Fruit fly (Drosophila melanogaster) whole organism, prepupa: ENCODE measurements around the gene Ten-a.
A peak's percentile ranks its signal among the peaks of the same experiment; 100 is the strongest.

Experiments
- Blimp-1 ChIP-seq: fragments of 200-800 bp; sonication (Bioruptor generic); optimal IDR thresholded peaks from 3 replicates; lab custom pipeline; 2017; ENCODE audit warnings: missing biosample characterization, missing genetic modification characterization, mild to moderate bottlenecking, moderate library complexity, missing genetic modification reagents
- CG10631 ChIP-seq: fragments of 200-800 bp; sonication (Bioruptor generic); optimal IDR thresholded peaks from 2 replicates; lab custom pipeline; 2016; ENCODE audit warnings: missing biosample characterization, missing genetic modification characterization
- CG10669 ChIP-seq: fragments of 200-800 bp; sonication (Bioruptor generic); optimal IDR thresholded peaks from 3 replicates; lab custom pipeline; 2018; ENCODE audit warnings: missing biosample characterization, mild to moderate bottlenecking, missing genetic modification characterization, moderate library complexity
- CG11762 ChIP-seq: fragments of 200-800 bp; sonication (Bioruptor generic); optimal IDR thresholded peaks from 3 replicates; lab custom pipeline; 2016; ENCODE audit warnings: missing biosample characterization, missing genetic modification characterization; ENCODE audit not compliant: insufficient read depth
- CG11902 ChIP-seq: fragments of 200-800 bp; sonication (Bioruptor generic); optimal IDR thresholded peaks from 3 replicates; lab custom pipeline; 2016; ENCODE audit warnings: missing biosample characterization, missing genetic modification characterization
- CG15336 ChIP-seq: fragments of 200-800 bp; sonication (Bioruptor generic); IDR thresholded peaks from 2 replicates; pipeline ENCODE4 v1.3.6; 2022; ENCODE audit warnings: missing biosample characterization, missing genetic modification characterization
- CG1621 ChIP-seq: fragments of 200-800 bp; sonication (Bioruptor generic); optimal IDR thresholded peaks from 3 replicates; lab custom pipeline; 2018; ENCODE audit warnings: missing biosample characterization, mild to moderate bottlenecking, missing genetic modification characterization
- CG3032 ChIP-seq: fragments of 200-800 bp; optimal IDR thresholded peaks from 2 replicates; lab custom pipeline; 2019; ENCODE audit warnings: missing biosample characterization, mild to moderate bottlenecking, missing genetic modification characterization, moderate library complexity
- CG31627 ChIP-seq: fragments of 200-800 bp; sonication (Bioruptor generic); optimal IDR thresholded peaks from 3 replicates; lab custom pipeline; 2016; ENCODE audit warnings: missing biosample characterization, missing genetic modification characterization
- CG32006 ChIP-seq: fragments of 200-800 bp; sonication (Bioruptor generic); optimal IDR thresholded peaks from 3 replicates; lab custom pipeline; 2017; ENCODE audit warnings: missing biosample characterization, mild to moderate bottlenecking, missing genetic modification characterization
- CG34406 ChIP-seq: fragments of 200-800 bp; sonication (Bioruptor generic); optimal IDR thresholded peaks from 3 replicates; lab custom pipeline; 2016; ENCODE audit warnings: missing biosample characterization, missing genetic modification characterization
- CG3919 ChIP-seq: fragments of 200-800 bp; sonication (Bioruptor generic); optimal IDR thresholded peaks from 3 replicates; lab custom pipeline; 2016; ENCODE audit warnings: missing biosample characterization, missing genetic modification characterization
- CG4318 ChIP-seq: fragments of 200-800 bp; sonication (Bioruptor generic); optimal IDR thresholded peaks from 3 replicates; lab custom pipeline; 2017; ENCODE audit warnings: missing biosample characterization, mild to moderate bottlenecking, missing genetic modification characterization
- CG6163 ChIP-seq: fragments of 200-800 bp; sonication (Bioruptor generic); IDR thresholded peaks from 3 replicates; pipeline ENCODE4 v1.3.6; 2022; ENCODE audit warnings: missing biosample characterization, missing genetic modification characterization
- CG6792 ChIP-seq: fragments of 200-800 bp; sonication (Bioruptor generic); optimal IDR thresholded peaks from 3 replicates; lab custom pipeline; 2016; ENCODE audit warnings: missing biosample characterization, missing genetic modification characterization
- CG6854 ChIP-seq: fragments of 200-800 bp; sonication (Bioruptor generic); optimal IDR thresholded peaks from 2 replicates; lab custom pipeline; 2017; ENCODE audit warnings: missing biosample characterization, mild to moderate bottlenecking, missing genetic modification characterization
- CG7368 ChIP-seq: fragments of 200-800 bp; sonication (Bioruptor generic); optimal IDR thresholded peaks from 3 replicates; lab custom pipeline; 2016; ENCODE audit warnings: missing biosample characterization, missing genetic modification characterization
- CG8119 ChIP-seq: fragments of 200-800 bp; sonication (Bioruptor generic); IDR thresholded peaks from 3 replicates; pipeline ENCODE4 v1.3.6; 2022; ENCODE audit warnings: missing biosample characterization, missing genetic modification characterization
- CG8319 ChIP-seq: fragments of 200-800 bp; sonication (Bioruptor generic); optimal IDR thresholded peaks from 3 replicates; lab custom pipeline; 2016; ENCODE audit warnings: missing biosample characterization, missing genetic modification characterization
- CG9139 ChIP-seq: fragments of 200-800 bp; sonication (Bioruptor generic); optimal IDR thresholded peaks from 3 replicates; lab custom pipeline; 2017; ENCODE audit warnings: missing biosample characterization, mild to moderate bottlenecking, missing genetic modification characterization
- Eip75B ChIP-seq: fragments of 200-800 bp; sonication (Bioruptor generic); optimal IDR thresholded peaks from 3 replicates; lab custom pipeline; 2016; ENCODE audit warnings: missing biosample characterization, missing genetic modification characterization
- Eip78C ChIP-seq: fragments of 200-800 bp; sonication (Bioruptor generic); peaks from one replicate; lab custom pipeline; 2016; ENCODE audit warnings: missing biosample characterization, missing genetic modification characterization
- Eip93F ChIP-seq: fragments of 200-800 bp; sonication (Bioruptor generic); optimal IDR thresholded peaks from 2 replicates; lab custom pipeline; 2016; ENCODE audit warnings: missing biosample characterization, mild to moderate bottlenecking, missing genetic modification characterization
- Ets96B ChIP-seq: fragments of 200-800 bp; optimal IDR thresholded peaks from 2 replicates; lab custom pipeline; 2019; ENCODE audit warnings: missing biosample characterization, mild to moderate bottlenecking, missing genetic modification characterization, moderate library complexity
- Gug ChIP-seq: fragments of 200-800 bp; sonication (Bioruptor generic); IDR thresholded peaks from 2 replicates; pipeline ENCODE4 v1.3.6; 2022; ENCODE audit warnings: missing biosample characterization, missing genetic modification characterization
- Lpt ChIP-seq: fragments of 200-800 bp; sonication (Bioruptor generic); optimal IDR thresholded peaks from 3 replicates; lab custom pipeline; 2016; ENCODE audit warnings: missing biosample characterization, missing genetic modification characterization
- Met ChIP-seq: fragments of 200-800 bp; sonication (Bioruptor generic); optimal IDR thresholded peaks from 3 replicates; lab custom pipeline; 2016; ENCODE audit warnings: missing biosample characterization, missing genetic modification characterization
- Smox ChIP-seq: fragments of 200-800 bp; sonication (Bioruptor generic); optimal IDR thresholded peaks from 3 replicates; lab custom pipeline; 2016; ENCODE audit warnings: missing biosample characterization, missing genetic modification characterization
- Sox102F ChIP-seq: fragments of 200-800 bp; sonication (Bioruptor generic); optimal IDR thresholded peaks from 2 replicates; lab custom pipeline; 2016; ENCODE audit warnings: missing biosample characterization, mild to moderate bottlenecking, missing genetic modification characterization
- Sox15 ChIP-seq: fragments of 200-800 bp; sonication (Bioruptor generic); optimal IDR thresholded peaks from 3 replicates; lab custom pipeline; 2016; ENCODE audit warnings: missing biosample characterization, missing genetic modification characterization
- achi ChIP-seq: fragments of 200-800 bp; sonication (Bioruptor generic); optimal IDR thresholded peaks from 3 replicates; lab custom pipeline; 2016; ENCODE audit warnings: missing biosample characterization, missing genetic modification characterization
- acj6 ChIP-seq: fragments of 200-800 bp; sonication (Bioruptor generic); optimal IDR thresholded peaks from 3 replicates; lab custom pipeline; 2016; ENCODE audit warnings: missing biosample characterization, missing genetic modification characterization
- dac ChIP-seq: fragments of 200-800 bp; sonication (Bioruptor generic); optimal IDR thresholded peaks from 2 replicates; lab custom pipeline; 2017; ENCODE audit warnings: missing biosample characterization, mild to moderate bottlenecking, missing genetic modification characterization
- dsx ChIP-seq: fragments of 200-800 bp; optimal IDR thresholded peaks from 3 replicates; lab custom pipeline; 2019; ENCODE audit warnings: missing biosample characterization, mild to moderate bottlenecking, missing genetic modification characterization, moderate library complexity; ENCODE audit not compliant: poor library complexity, severe bottlenecking
- eg ChIP-seq: fragments of 200-800 bp; sonication (Bioruptor generic); IDR thresholded peaks from 3 replicates; pipeline ENCODE4 v1.3.6; 2022; ENCODE audit warnings: missing biosample characterization, missing genetic modification characterization
- esn ChIP-seq: fragments of 200-800 bp; sonication (Bioruptor generic); optimal IDR thresholded peaks from 2 replicates; lab custom pipeline; 2016; ENCODE audit warnings: missing biosample characterization, mild to moderate bottlenecking, missing genetic modification characterization, moderate library complexity
- fd59A ChIP-seq: fragments of 200-800 bp; sonication (Bioruptor generic); optimal IDR thresholded peaks from 2 replicates; lab custom pipeline; 2017; ENCODE audit warnings: missing biosample characterization, mild to moderate bottlenecking, missing genetic modification characterization, missing genetic modification reagents
- fd85E ChIP-seq: fragments of 200-800 bp; sonication (Bioruptor generic); optimal IDR thresholded peaks from 3 replicates; lab custom pipeline; 2016; ENCODE audit warnings: missing biosample characterization, missing genetic modification characterization
- fkh ChIP-seq: fragments of 200-800 bp; sonication (Bioruptor generic); optimal IDR thresholded peaks from 3 replicates; lab custom pipeline; 2017; ENCODE audit warnings: missing biosample characterization, mild to moderate bottlenecking, missing genetic modification characterization, moderate library complexity
- net ChIP-seq: fragments of 200-800 bp; sonication (Bioruptor generic); optimal IDR thresholded peaks from 3 replicates; lab custom pipeline; 2016; ENCODE audit warnings: missing biosample characterization, missing genetic modification characterization
- pdm3 ChIP-seq: fragments of 200-800 bp; sonication (Bioruptor generic); optimal IDR thresholded peaks from 3 replicates; lab custom pipeline; 2016; ENCODE audit warnings: missing biosample characterization, missing genetic modification characterization
- salr ChIP-seq, 2 experiments: fragments of 200-800 bp; sonication (Bioruptor generic); optimal IDR thresholded peaks; 3 replicates each; lab custom pipeline; 2016 to 2018; ENCODE audit warnings: missing biosample characterization in 2 of 2, missing genetic modification characterization in 2 of 2, mild to moderate bottlenecking in 1 of 2
- svp ChIP-seq: fragments of 200-800 bp; sonication (Bioruptor generic); peaks from one replicate; lab custom pipeline; 2016; ENCODE audit warnings: missing biosample characterization, missing genetic modification characterization

Gene Ten-a

DNA sequence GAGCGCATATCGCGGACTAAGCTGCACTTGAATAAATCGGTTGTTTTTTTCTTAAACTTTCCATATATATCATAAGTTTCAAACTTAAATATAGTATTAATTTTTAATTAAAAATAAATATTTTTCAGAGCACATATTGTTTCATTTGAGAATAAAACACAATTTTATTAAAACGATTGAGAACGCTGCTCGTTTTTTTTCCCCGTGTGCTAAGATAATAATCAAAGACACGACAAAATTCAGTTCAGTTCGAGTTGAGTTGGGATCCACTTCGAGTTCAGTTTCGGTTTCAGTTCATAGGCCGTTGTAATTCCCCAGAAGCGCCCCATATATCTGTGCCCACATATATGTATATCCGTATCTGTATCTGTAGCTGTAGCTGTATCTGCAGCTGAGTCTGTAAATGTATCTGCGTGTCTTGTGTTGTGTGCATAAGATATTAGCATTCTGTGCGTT lies 179.4 kb downstream of the Ten-a start (continued):
- TF ChIP-seq CG11902 (GFP tag; lab: Kevin White, UChicago) (no peak), CG8119 (GFP tag; lab: Robert Waterston, UW) (peak; percentile 52; the same call in 2 of the 3 replicates), eg (GFP tag; lab: Robert Waterston, UW) (peak; percentile 43; the same call in 1 of the 3 replicates), CG9139 (GFP tag; lab: Kevin White, UChicago) (peak; percentile 4), dac (GFP tag; lab: Kevin White, UChicago) (no peak), Blimp-1 (GFP tag; lab: Kevin White, UChicago) (peak; percentile 22), Met (peak; percentile 50), esn (GFP tag; lab: Kevin White, UChicago) (peak; percentile 69), CG1621 (peak; percentile 42), CG8319 (GFP tag; lab: Kevin White, UChicago) (peak; percentile 19), CG10669 (peak; percentile 57), fd59A (GFP tag; lab: Kevin White, UChicago) (peak; percentile 21)

DNA sequence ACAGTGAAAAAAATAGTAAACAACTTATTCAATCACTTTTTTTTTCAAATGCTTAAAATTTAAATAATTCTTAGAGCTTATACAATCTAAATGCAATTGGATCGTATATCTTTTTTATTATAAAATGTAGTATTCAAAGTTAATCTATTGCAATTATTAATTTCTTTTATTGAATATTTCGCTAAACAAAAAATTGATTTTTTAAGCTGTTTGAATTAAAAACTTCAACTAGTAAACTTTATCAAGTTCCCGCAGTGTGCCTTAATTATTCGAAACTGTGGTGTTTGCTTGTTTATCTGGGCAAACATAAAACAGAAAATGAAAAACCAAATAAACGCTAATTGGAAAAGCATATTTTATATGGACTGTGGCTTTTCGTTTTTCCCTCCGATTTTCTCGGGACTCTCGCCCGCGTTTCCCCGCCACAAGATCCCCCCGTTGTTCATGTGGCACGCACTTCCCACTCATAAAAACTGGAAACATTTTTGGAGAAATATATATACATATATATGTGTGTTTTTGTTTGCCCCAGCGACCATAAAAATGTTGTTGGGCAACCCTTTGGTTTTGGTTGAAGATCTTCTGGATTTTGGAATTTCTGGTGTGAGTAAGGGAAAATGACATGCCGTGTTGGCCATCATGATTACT lies 182.0 kb downstream of the Ten-a start:
- TF ChIP-seq Lpt (GFP tag; lab: Kevin White, UChicago) (no peak), CG6163 (no peak), CG6792 (no peak), Eip78C (GFP tag; lab: Kevin White, UChicago) (peak; percentile 63), Ets96B (no peak), esn (GFP tag; lab: Kevin White, UChicago) (peak; percentile 2), CG15336 (GFP tag; lab: Robert Waterston, UW) (0 out of 2 replicates have a peak, but pooled peaks have one; percentile 21), achi (GFP tag; lab: Kevin White, UChicago) (peak; percentile 13), fd85E (GFP tag; lab: Kevin White, UChicago) (no peak), CG32006 (GFP tag; lab: Kevin White, UChicago) (peak; percentile 26), CG11762 (GFP tag; lab: Kevin White, UChicago) (no peak), fkh (GFP tag; lab: Kevin White, UChicago) (peak; percentile 6), svp (GFP tag; lab: Kevin White, UChicago) (peak; percentile 31), Gug (GFP tag; lab: Robert Waterston, UW) (no peak)
- TF ChIP-seq, all 60 proteins: peak for 7

DNA sequence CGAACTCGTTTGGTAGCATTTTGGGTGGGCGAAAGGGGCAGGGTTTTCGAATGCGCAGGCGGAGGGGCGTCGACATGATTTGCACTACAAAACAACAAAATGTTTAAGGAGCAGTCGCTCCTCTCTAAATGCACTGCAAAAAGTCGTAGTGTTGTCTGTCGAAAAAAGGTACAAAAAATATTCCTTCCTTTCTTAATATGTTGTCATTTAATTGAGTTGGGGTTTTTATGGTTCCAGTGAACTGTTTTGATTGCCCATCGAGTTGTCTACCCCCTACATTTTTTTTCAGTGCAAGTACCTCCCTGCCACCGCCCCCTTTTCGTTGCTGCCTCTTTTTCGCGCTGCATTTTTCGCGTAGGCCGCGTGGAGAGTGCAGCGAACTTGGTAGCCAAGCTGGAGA lies 183.1 kb downstream of the Ten-a start:
- TF ChIP-seq CG3032 (tag; lab: Kevin White, UChicago) (peak; percentile 92), Lpt (GFP tag; lab: Kevin White, UChicago) (peak; percentile 96), CG11762 (GFP tag; lab: Kevin White, UChicago) (peak; percentile 88), eg (GFP tag; lab: Robert Waterston, UW) (peak; percentile 95), Gug (GFP tag; lab: Robert Waterston, UW) (peak; percentile 90), CG10669 (peak; percentile 94), CG32006 (GFP tag; lab: Kevin White, UChicago) (peak; percentile 96), Met (peak; percentile 95), fd59A (GFP tag; lab: Kevin White, UChicago) (peak; percentile 93), Sox102F (GFP tag; lab: Kevin White, UChicago) (peak; percentile 94), CG8119 (GFP tag; lab: Robert Waterston, UW) (peak; percentile 93), dac (GFP tag; lab: Kevin White, UChicago) (peak; percentile 95), CG7368 (GFP tag; lab: Kevin White, UChicago) (peak; percentile 88), Blimp-1 (GFP tag; lab: Kevin White, UChicago) (peak; percentile 83), dsx (GFP tag; lab: Kevin White, UChicago) (peak; percentile 93), Sox15 (peak; percentile 90), CG10631 (GFP tag; lab: Kevin White, UChicago) (peak; percentile 95), acj6 (GFP tag; lab: Kevin White, UChicago) (peak; percentile 92), fd85E (GFP tag; lab: Kevin White, UChicago) (peak; percentile 86), CG4318 (GFP tag; lab: Kevin White, UChicago) (peak; percentile 93), Eip75B (GFP tag; lab: Kevin White, UChicago) (peak; percentile 94), CG6792 (peak; percentile 95), Eip93F (GFP tag; lab: Kevin White, UChicago) (peak; percentile 64), CG3919 (GFP tag; lab: Kevin White, UChicago) (peak; percentile 96), Smox (GFP tag; lab: Kevin White, UChicago) (peak; percentile 93), CG34406 (GFP tag; lab: Kevin White, UChicago) (peak; percentile 91), CG11902 (GFP tag; lab: Kevin White, UChicago) (peak; percentile 91), esn (GFP tag; lab: Kevin White, UChicago) (peak; percentile 95), CG6163 (peak; percentile 96), salr (GFP tag; optimal IDR thresholded peaks at IDR 0.05; lab: Kevin White, UChicago) (peak; percentile 89 to 92), pdm3 (GFP tag; lab: Kevin White, UChicago) (peak; percentile 95), CG31627 (GFP tag; lab: Kevin White, UChicago) (peak; percentile 94), svp (GFP tag; lab: Kevin White, UChicago) (peak; percentile 97), fkh (GFP tag; lab: Kevin White, UChicago) (no peak), CG6854 (GFP tag; lab: Kevin White, UChicago) (peak; percentile 91), net (GFP tag; lab: Kevin White, UChicago) (peak; percentile 94)
